Worm (Caenorhabditis elegans): Measurements from ENCODE around the gene C25F9.13.

C25F9.13 gene

ce11 chrV:19429605-19430004, 30.8 kb upstream of the C25F9.13 start:
- no peak for TF ChIP-seq ref-1 (GFP tag; conservative IDR thresholded peaks at IDR 0.05)
- no peak for TF ChIP-seq med-1 (GFP tag; optimal IDR thresholded peaks at IDR 0.05; ENCODE audit: insufficient read depth)
- no peak for TF ChIP-seq T22C8.4 (GFP tag; IDR thresholded peaks at IDR 0.05)
- TF ChIP-seq ztf-29 (GFP tag; IDR thresholded peaks at IDR 0.05) = no peak
- no peak for TF ChIP-seq klf-2 (GFP tag; conservative IDR thresholded peaks at IDR 0.05)
- TF ChIP-seq flt-1 (GFP tag; IDR thresholded peaks at IDR 0.05) = no peak
- TF ChIP-seq cog-1 (tag; optimal IDR thresholded peaks at IDR 0.05) = no peak
- no peak for TF ChIP-seq tab-1 (GFP tag; IDR thresholded peaks at IDR 0.05)
- TF ChIP-seq ztf-23 (GFP tag; IDR thresholded peaks at IDR 0.05) = no peak

ce11 chrV:19428936-19429335, 30.2 kb upstream of the C25F9.13 start:
- no peak for TF ChIP-seq tab-1 (GFP tag; IDR thresholded peaks at IDR 0.05)
- no peak for TF ChIP-seq cog-1 (tag; optimal IDR thresholded peaks at IDR 0.05)
- no peak for TF ChIP-seq ref-1 (GFP tag; conservative IDR thresholded peaks at IDR 0.05)
- TF ChIP-seq flt-1 (GFP tag; IDR thresholded peaks at IDR 0.05) = no peak
- TF ChIP-seq med-1 (GFP tag; optimal IDR thresholded peaks at IDR 0.05; ENCODE audit: insufficient read depth) = no peak
- no peak for TF ChIP-seq T22C8.4 (GFP tag; IDR thresholded peaks at IDR 0.05)
- no peak for TF ChIP-seq klf-2 (GFP tag; conservative IDR thresholded peaks at IDR 0.05)
- no peak for TF ChIP-seq ztf-29 (GFP tag; IDR thresholded peaks at IDR 0.05)
- no peak for TF ChIP-seq ztf-23 (GFP tag; IDR thresholded peaks at IDR 0.05)

ce11 chrV:19428097-19428496, 29.3 kb upstream of the C25F9.13 start:
- no peak for TF ChIP-seq med-1 (GFP tag; optimal IDR thresholded peaks at IDR 0.05; ENCODE audit: insufficient read depth)
- TF ChIP-seq klf-2 (GFP tag; conservative IDR thresholded peaks at IDR 0.05) = no peak
- TF ChIP-seq T22C8.4 (GFP tag; IDR thresholded peaks at IDR 0.05) = no peak
- TF ChIP-seq cog-1 (tag; optimal IDR thresholded peaks at IDR 0.05) = no peak
- TF ChIP-seq ref-1 (GFP tag; conservative IDR thresholded peaks at IDR 0.05) = no peak
- no peak for TF ChIP-seq flt-1 (GFP tag; IDR thresholded peaks at IDR 0.05)
- no peak for TF ChIP-seq tab-1 (GFP tag; IDR thresholded peaks at IDR 0.05)

ce11 chrV:19421131-19421530, 22.3 kb upstream of the C25F9.13 start, which contains the start of gene C25F9.2:
Gene C25F9.2 (plus strand): TSS chrV:19421471.
- TF ChIP-seq ztf-23 (GFP tag; IDR thresholded peaks at IDR 0.05) = no peak
- no peak for TF ChIP-seq ref-1 (GFP tag; conservative IDR thresholded peaks at IDR 0.05)
- no peak for TF ChIP-seq tab-1 (GFP tag; IDR thresholded peaks at IDR 0.05)
- TF ChIP-seq cog-1 (tag; optimal IDR thresholded peaks at IDR 0.05) = no peak

- TF ChIP-seq med-1 (GFP tag; optimal IDR thresholded peaks at IDR 0.05; ENCODE audit: insufficient read depth) (no peak), cog-1 (tag; optimal IDR thresholded peaks at IDR 0.05) (no peak), ztf-23 (GFP tag; IDR thresholded peaks at IDR 0.05) (no peak), tab-1 (GFP tag; IDR thresholded peaks at IDR 0.05) (no peak), T22C8.4 (GFP tag; IDR thresholded peaks at IDR 0.05) (no peak), klf-2 (GFP tag; conservative IDR thresholded peaks at IDR 0.05) (no peak), ztf-29 (GFP tag; IDR thresholded peaks at IDR 0.05) (no peak), ref-1 (GFP tag; conservative IDR thresholded peaks at IDR 0.05) (no peak)
These were observed 19.1 kb upstream of the C25F9.13 start, which contains the start of gene C25F9.15 for ce11 chrV:19417836-19418235. Gene C25F9.15 (plus strand): TSS chrV:19418136.

- TF ChIP-seq med-1 (GFP tag; optimal IDR thresholded peaks at IDR 0.05; ENCODE audit: insufficient read depth) = no peak
- no peak for TF ChIP-seq klf-2 (GFP tag; conservative IDR thresholded peaks at IDR 0.05)
- no peak for TF ChIP-seq T22C8.4 (GFP tag; IDR thresholded peaks at IDR 0.05)
- TF ChIP-seq ref-1 (GFP tag; conservative IDR thresholded peaks at IDR 0.05) = no peak
- TF ChIP-seq cog-1 (tag; optimal IDR thresholded peaks at IDR 0.05) = no peak
- no peak for TF ChIP-seq ztf-23 (GFP tag; IDR thresholded peaks at IDR 0.05)
- TF ChIP-seq tab-1 (GFP tag; IDR thresholded peaks at IDR 0.05) = no peak
- TF ChIP-seq ztf-29 (GFP tag; IDR thresholded peaks at IDR 0.05) = no peak
- TF ChIP-seq flt-1 (GFP tag; IDR thresholded peaks at IDR 0.05) = no peak
These were observed 17.7 kb upstream of the C25F9.13 start, which contains the start of the genes C25F9.4 and C25F9.9 for ce11 chrV:19416475-19416874. Gene C25F9.4 (minus strand): TSS chrV:19416575. Gene C25F9.9 (plus strand): TSS chrV:19416611.

ce11 chrV:19410663-19411062, 11.9 kb upstream of the C25F9.13 start, which contains the start of gene C25F9.5:
Gene C25F9.5 (minus strand): TSS chrV:19410857.
- TF ChIP-seq ref-1 (GFP tag; conservative IDR thresholded peaks at IDR 0.05) (no peak), ztf-23 (GFP tag; IDR thresholded peaks at IDR 0.05) (no peak), flt-1 (GFP tag; IDR thresholded peaks at IDR 0.05) (no peak), cog-1 (tag; optimal IDR thresholded peaks at IDR 0.05) (no peak), tab-1 (GFP tag; IDR thresholded peaks at IDR 0.05) (no peak), ztf-29 (GFP tag; IDR thresholded peaks at IDR 0.05) (no peak), klf-2 (GFP tag; conservative IDR thresholded peaks at IDR 0.05) (no peak), med-1 (GFP tag; optimal IDR thresholded peaks at IDR 0.05; ENCODE audit: insufficient read depth) (no peak), T22C8.4 (GFP tag; IDR thresholded peaks at IDR 0.05) (no peak)

- TF ChIP-seq tab-1 (GFP tag; IDR thresholded peaks at IDR 0.05) (no peak), flt-1 (GFP tag; IDR thresholded peaks at IDR 0.05) (no peak), klf-2 (GFP tag; conservative IDR thresholded peaks at IDR 0.05) (no peak), ztf-29 (GFP tag; IDR thresholded peaks at IDR 0.05) (no peak), ref-1 (GFP tag; conservative IDR thresholded peaks at IDR 0.05) (no peak), ztf-23 (GFP tag; IDR thresholded peaks at IDR 0.05) (no peak), cog-1 (tag; optimal IDR thresholded peaks at IDR 0.05) (no peak), T22C8.4 (GFP tag; IDR thresholded peaks at IDR 0.05) (no peak), med-1 (GFP tag; optimal IDR thresholded peaks at IDR 0.05; ENCODE audit: insufficient read depth) (no peak)
These were observed 6.6 kb upstream of the C25F9.13 start, which contains the start of the genes C25F9.6 and C25F9.10 for ce11 chrV:19405276-19405815. Gene C25F9.6 (minus strand): TSS chrV:19405326. Gene C25F9.10 (plus strand): TSS chrV:19405729.

- TF ChIP-seq ztf-23 (GFP tag; IDR thresholded peaks at IDR 0.05) (no peak), klf-2 (GFP tag; conservative IDR thresholded peaks at IDR 0.05) (no peak), T22C8.4 (GFP tag; IDR thresholded peaks at IDR 0.05) (no peak), cog-1 (tag; optimal IDR thresholded peaks at IDR 0.05) (no peak), tab-1 (GFP tag; IDR thresholded peaks at IDR 0.05) (no peak), ref-1 (GFP tag; conservative IDR thresholded peaks at IDR 0.05) (no peak), ztf-29 (GFP tag; IDR thresholded peaks at IDR 0.05) (no peak)
These were observed 4.8 kb upstream of the C25F9.13 start for ce11 chrV:19403619-19404018.

- no peak for TF ChIP-seq med-1 (GFP tag; optimal IDR thresholded peaks at IDR 0.05; ENCODE audit: insufficient read depth)
These were observed 4.1 kb upstream of the C25F9.13 start, which contains the start of gene C25F9.12 for ce11 chrV:19402855-19403254. Gene C25F9.12 (minus strand): TSS chrV:19402955.
